Fruit fly (Drosophila melanogaster) whole organism, pupa: Measurements from ENCODE around the gene CG7016.
A peak's percentile ranks its signal among the peaks of the same experiment; 100 is the strongest.

Experiments
- CG10348 ChIP-seq: fragments of 200-800 bp; sonication (Bioruptor generic); IDR thresholded peaks from 2 replicates; pipeline ENCODE4 v1.3.6; 2022; ENCODE audit warnings: missing biosample characterization, missing genetic modification characterization
- CG12605 ChIP-seq: fragments of 200-800 bp; sonication (Bioruptor generic); IDR thresholded peaks from 2 replicates; pipeline ENCODE4 v1.3.6; 2022; ENCODE audit warnings: missing biosample characterization, missing genetic modification characterization
- CG13204 ChIP-seq: fragments of 200-800 bp; sonication (Bioruptor generic); optimal IDR thresholded peaks from 2 replicates; lab custom pipeline; 2018; ENCODE audit warnings: missing biosample characterization, mild to moderate bottlenecking, missing genetic modification characterization, moderate library complexity
- CG14655 ChIP-seq: fragments of 200-800 bp; sonication (Bioruptor generic); optimal IDR thresholded peaks from 3 replicates; lab custom pipeline; 2017; ENCODE audit warnings: mild to moderate bottlenecking, missing biosample characterization, missing genetic modification reagents, missing genetic modification characterization
- CG15710 ChIP-seq: fragments of 200-800 bp; sonication (Bioruptor generic); optimal IDR thresholded peaks from 2 replicates; lab custom pipeline; 2018; ENCODE audit warnings: missing biosample characterization, mild to moderate bottlenecking, missing genetic modification characterization, moderate library complexity
- CG17806 ChIP-seq: fragments of 200-800 bp; sonication (Bioruptor generic); optimal IDR thresholded peaks from 2 replicates; lab custom pipeline; 2018; ENCODE audit warnings: missing biosample characterization, mild to moderate bottlenecking, missing genetic modification characterization, moderate library complexity
- CG32121 ChIP-seq: fragments of 200-800 bp; sonication (Bioruptor generic); IDR thresholded peaks from 2 replicates; pipeline ENCODE4 v1.3.6; 2022; ENCODE audit warnings: missing biosample characterization, missing genetic modification characterization
- CG34367 ChIP-seq: fragments of 200-800 bp; sonication (Bioruptor generic); optimal IDR thresholded peaks from 2 replicates; lab custom pipeline; 2018; ENCODE audit warnings: missing biosample characterization, mild to moderate bottlenecking, missing genetic modification characterization
- CG4496 ChIP-seq: fragments of 200-800 bp; sonication (Bioruptor generic); IDR thresholded peaks from 3 replicates; pipeline ENCODE4 v1.3.6; 2022; ENCODE audit warnings: missing biosample characterization, missing genetic modification characterization
- CG8159 ChIP-seq: fragments of 200-800 bp; sonication (Bioruptor generic); optimal IDR thresholded peaks from 3 replicates; lab custom pipeline; 2018; ENCODE audit warnings: missing biosample characterization, mild to moderate bottlenecking, missing genetic modification characterization, moderate library complexity
- CG8301 ChIP-seq: fragments of 200-800 bp; sonication (Bioruptor generic); optimal IDR thresholded peaks from 2 replicates; lab custom pipeline; 2018; ENCODE audit warnings: missing biosample characterization, mild to moderate bottlenecking, missing genetic modification characterization
- CG9948 ChIP-seq: fragments of 200-800 bp; sonication (Bioruptor generic); optimal IDR thresholded peaks from 2 replicates; lab custom pipeline; 2018; ENCODE audit warnings: missing biosample characterization, mild to moderate bottlenecking, missing genetic modification characterization, moderate library complexity
- D1 ChIP-seq: fragments of 200-800 bp; sonication (Bioruptor generic); optimal IDR thresholded peaks from 2 replicates; lab custom pipeline; 2018; ENCODE audit warnings: missing biosample characterization, mild to moderate bottlenecking, missing genetic modification characterization, moderate library complexity
- EcR ChIP-seq: fragments of 200-800 bp; sonication (Bioruptor generic); optimal IDR thresholded peaks from 3 replicates; lab custom pipeline; 2019; ENCODE audit warnings: missing biosample characterization, missing genetic modification characterization, mild to moderate bottlenecking, moderate library complexity, missing genetic modification reagents
- Ets98B ChIP-seq: fragments of 200-800 bp; sonication (Bioruptor generic); IDR thresholded peaks from 2 replicates; pipeline ENCODE4 v1.3.6; 2022; ENCODE audit warnings: missing biosample characterization, missing genetic modification characterization
- Pif1A ChIP-seq: fragments of 200-800 bp; sonication (Bioruptor generic); optimal IDR thresholded peaks from 3 replicates; lab custom pipeline; 2016; ENCODE audit warnings: missing biosample characterization, missing genetic modification characterization
- Pif1B ChIP-seq: fragments of 200-800 bp; sonication (Bioruptor generic); optimal IDR thresholded peaks from 3 replicates; lab custom pipeline; 2016; ENCODE audit warnings: missing biosample characterization, missing genetic modification characterization
- Snoo ChIP-seq: fragments of 200-800 bp; sonication (Bioruptor generic); optimal IDR thresholded peaks from 3 replicates; lab custom pipeline; 2017; ENCODE audit warnings: missing biosample characterization, mild to moderate bottlenecking, missing genetic modification characterization, inconsistent platforms
- fd96Ca ChIP-seq: fragments of 200-800 bp; sonication (Bioruptor generic); IDR thresholded peaks from 3 replicates; pipeline ENCODE4 v1.3.6; 2022; ENCODE audit warnings: missing biosample characterization, missing genetic modification characterization
- gl ChIP-seq: fragments of 200-800 bp; sonication (Bioruptor generic); optimal IDR thresholded peaks from 2 replicates; lab custom pipeline; 2018; ENCODE audit warnings: missing biosample characterization, mild to moderate bottlenecking, missing genetic modification characterization
- rn ChIP-seq: fragments of 200-800 bp; sonication (Bioruptor generic); IDR thresholded peaks from 2 replicates; pipeline ENCODE4 v1.3.6; 2022; ENCODE audit warnings: missing biosample characterization, missing genetic modification characterization

CG7016 gene

dm6 chr3R:24906648-24907047 is 43.9 kb downstream of the CG7016 start:
- TF ChIP-seq Ets98B (GFP tag; lab: Robert Waterston, UW) = peak; percentile 25; the same call in 1 of the 2 replicates
- TF ChIP-seq CG10348 (GFP tag; lab: Robert Waterston, UW) = no peak
- 0 out of 3 replicates have a peak, but pooled peaks have one; percentile 30 for TF ChIP-seq fd96Ca (GFP tag; lab: Robert Waterston, UW)
- peak; percentile 45; the same call in 1 of the 2 replicates for TF ChIP-seq CG12605 (GFP tag; lab: Robert Waterston, UW)
- peak; percentile 55; the same call in 1 of the 3 replicates for TF ChIP-seq CG4496 (GFP tag; lab: Robert Waterston, UW)
- no peak for TF ChIP-seq CG14655 (GFP tag; lab: Kevin White, UChicago)
- no peak for TF ChIP-seq D1 (tag; lab: Kevin White, UChicago)
- no peak for TF ChIP-seq Snoo (tag; lab: Kevin White, UChicago)
- no peak for TF ChIP-seq CG34367
- TF ChIP-seq CG9948 (tag; lab: Kevin White, UChicago) = no peak
- TF ChIP-seq Pif1B (GFP tag; lab: Kevin White, UChicago) = no peak
- TF ChIP-seq rn (GFP tag; lab: Robert Waterston, UW) = no peak
- peak; percentile 9 for TF ChIP-seq CG8301
- no peak for TF ChIP-seq gl (tag; lab: Kevin White, UChicago)
- no peak for TF ChIP-seq CG8159 (tag; lab: Kevin White, UChicago)
- no peak for TF ChIP-seq CG17806
- no peak for TF ChIP-seq CG13204
- no peak for TF ChIP-seq CG15710
- TF ChIP-seq EcR (GFP tag; lab: Kevin White, UChicago) = no peak
- TF ChIP-seq Pif1A = no peak
- peak; percentile 64 for TF ChIP-seq CG32121 (GFP tag; lab: Robert Waterston, UW)

dm6 chr3R:24908034-24908433 is 45.3 kb downstream of the CG7016 start:
- TF ChIP-seq CG8159 (tag; lab: Kevin White, UChicago) (no peak), Pif1A (no peak), rn (GFP tag; lab: Robert Waterston, UW) (no peak), CG14655 (GFP tag; lab: Kevin White, UChicago) (peak; percentile 28), fd96Ca (GFP tag; lab: Robert Waterston, UW) (0 out of 3 replicates have a peak, but pooled peaks have one; percentile 34), CG32121 (GFP tag; lab: Robert Waterston, UW) (peak; percentile 68), Ets98B (GFP tag; lab: Robert Waterston, UW) (peak; percentile 66), CG8301 (peak; percentile 38)

dm6 chr3R:24910097-24910496 is 47.4 kb downstream of the CG7016 start:
- TF ChIP-seq CG10348 (GFP tag; lab: Robert Waterston, UW) = no peak
- TF ChIP-seq CG34367 = peak; percentile 2
- no peak for TF ChIP-seq Snoo (tag; lab: Kevin White, UChicago)
- TF ChIP-seq EcR (GFP tag; lab: Kevin White, UChicago) = no peak
- TF ChIP-seq fd96Ca (GFP tag; lab: Robert Waterston, UW) = peak; percentile 77; the same call in 2 of the 3 replicates
- TF ChIP-seq Pif1B (GFP tag; lab: Kevin White, UChicago) = peak; percentile 50
- TF ChIP-seq CG4496 (GFP tag; lab: Robert Waterston, UW) = peak; percentile 86
- TF ChIP-seq CG8159 (tag; lab: Kevin White, UChicago) = peak; percentile 39
- TF ChIP-seq D1 (tag; lab: Kevin White, UChicago) = no peak
- no peak for TF ChIP-seq CG14655 (GFP tag; lab: Kevin White, UChicago)
- peak; percentile 54; the same call in 1 of the 2 replicates for TF ChIP-seq CG12605 (GFP tag; lab: Robert Waterston, UW)
- peak; percentile 86 for TF ChIP-seq Ets98B (GFP tag; lab: Robert Waterston, UW)
- TF ChIP-seq rn (GFP tag; lab: Robert Waterston, UW) = peak; percentile 65
- TF ChIP-seq CG17806 = peak; percentile 41
- TF ChIP-seq Pif1A = no peak
- TF ChIP-seq CG32121 (GFP tag; lab: Robert Waterston, UW) = peak; percentile 87
- peak; percentile 23 for TF ChIP-seq CG15710
- TF ChIP-seq CG9948 (tag; lab: Kevin White, UChicago) = no peak
- no peak for TF ChIP-seq CG13204
- TF ChIP-seq gl (tag; lab: Kevin White, UChicago) = no peak
- peak; percentile 66 for TF ChIP-seq CG8301
- TF ChIP-seq, all 21 proteins: peak for 12
